Fruit fly (Drosophila melanogaster) whole organism, pupa: ENCODE data around the gene CG33230.

Source experiments
- CG12605 ChIP-seq: fragments of 200-800 bp; sonication (Bioruptor generic); IDR thresholded peaks from 2 replicates; pipeline ENCODE4 v1.3.6; 2022; ENCODE audit warnings: missing biosample characterization, missing genetic modification characterization
- CG13204 ChIP-seq: fragments of 200-800 bp; sonication (Bioruptor generic); optimal IDR thresholded peaks from 2 replicates; lab custom pipeline; 2018; ENCODE audit warnings: missing biosample characterization, mild to moderate bottlenecking, missing genetic modification characterization, moderate library complexity
- CG15710 ChIP-seq: fragments of 200-800 bp; sonication (Bioruptor generic); optimal IDR thresholded peaks from 2 replicates; lab custom pipeline; 2018; ENCODE audit warnings: missing biosample characterization, mild to moderate bottlenecking, missing genetic modification characterization, moderate library complexity
- CG17806 ChIP-seq: fragments of 200-800 bp; sonication (Bioruptor generic); optimal IDR thresholded peaks from 2 replicates; lab custom pipeline; 2018; ENCODE audit warnings: missing biosample characterization, mild to moderate bottlenecking, missing genetic modification characterization, moderate library complexity
- CG4496 ChIP-seq: fragments of 200-800 bp; sonication (Bioruptor generic); IDR thresholded peaks from 3 replicates; pipeline ENCODE4 v1.3.6; 2022; ENCODE audit warnings: missing biosample characterization, missing genetic modification characterization
- CG8159 ChIP-seq: fragments of 200-800 bp; sonication (Bioruptor generic); optimal IDR thresholded peaks from 3 replicates; lab custom pipeline; 2018; ENCODE audit warnings: missing biosample characterization, mild to moderate bottlenecking, missing genetic modification characterization, moderate library complexity
- CG9948 ChIP-seq: fragments of 200-800 bp; sonication (Bioruptor generic); optimal IDR thresholded peaks from 2 replicates; lab custom pipeline; 2018; ENCODE audit warnings: missing biosample characterization, mild to moderate bottlenecking, missing genetic modification characterization, moderate library complexity
- EcR ChIP-seq: fragments of 200-800 bp; sonication (Bioruptor generic); optimal IDR thresholded peaks from 3 replicates; lab custom pipeline; 2019; ENCODE audit warnings: missing biosample characterization, missing genetic modification characterization, mild to moderate bottlenecking, moderate library complexity, missing genetic modification reagents
- Pif1A ChIP-seq: fragments of 200-800 bp; sonication (Bioruptor generic); optimal IDR thresholded peaks from 3 replicates; lab custom pipeline; 2016; ENCODE audit warnings: missing biosample characterization, missing genetic modification characterization
- Snoo ChIP-seq: fragments of 200-800 bp; sonication (Bioruptor generic); optimal IDR thresholded peaks from 3 replicates; lab custom pipeline; 2017; ENCODE audit warnings: missing biosample characterization, mild to moderate bottlenecking, missing genetic modification characterization, inconsistent platforms
- gl ChIP-seq: fragments of 200-800 bp; sonication (Bioruptor generic); optimal IDR thresholded peaks from 2 replicates; lab custom pipeline; 2018; ENCODE audit warnings: missing biosample characterization, mild to moderate bottlenecking, missing genetic modification characterization

- TF ChIP-seq Pif1A (GFP tag; lab: Kevin White, UChicago) (no peak), gl (tag; lab: Kevin White, UChicago) (no peak), Snoo (tag; lab: Kevin White, UChicago) (no peak), EcR (GFP tag; lab: Kevin White, UChicago) (no peak), CG13204 (no peak), CG9948 (tag; lab: Kevin White, UChicago) (no peak), CG17806 (no peak), CG12605 (GFP tag; lab: Robert Waterston, UW) (no peak), CG8159 (tag; lab: Kevin White, UChicago) (no peak), CG15710 (tag; lab: Kevin White, UChicago) (no peak), CG4496 (no peak)
Observed at dm6 chr3L:1665544-1665943, 47.3 kb downstream of the CG33230 start.
